Fruit fly (Drosophila melanogaster) S2 (cell line): ENCODE data around the gene CG17770.

Experiments used
- CG8478 ChIP-seq: fragments of >200 bp; optimal IDR thresholded peaks from 2 replicates; lab custom pipeline; 2018
- CTCF ChIP-seq, 2 experiments: fragments of >200 bp; optimal IDR thresholded peaks; 2 replicates each; lab custom pipeline; 2018

dm6 chr3R:25789355-25789754 lies 22.4 kb upstream of the CG17770 start, which contains the start of gene CG31380:
- TF ChIP-seq CTCF (optimal IDR thresholded peaks at IDR 0.05; lab: Kevin White, UChicago) (no peak), CG8478 (lab: Kevin White, UChicago) (no peak)
